Worm (Caenorhabditis elegans) whole organism, early embryonic: ENCODE measurements around the gene acs-7.
A peak's percentile ranks its signal among the peaks of the same experiment; 100 is the strongest.

Source experiments
- B0310.2 ChIP-seq: sonication (generic microtip); optimal IDR thresholded peaks from 2 replicates; lab custom pipeline; 2016; ENCODE audit warnings: mild to moderate bottlenecking, missing genetic modification characterization, missing compliant biosample characterization
- F13C5.2 ChIP-seq: sonication (generic microtip); optimal IDR thresholded peaks from 2 replicates; lab custom pipeline; 2017; ENCODE audit warnings: mild to moderate bottlenecking, missing genetic modification characterization, inconsistent platforms, missing compliant biosample characterization
- aly-1 ChIP-seq: sonication (generic microtip); optimal IDR thresholded peaks from 2 replicates; lab custom pipeline; 2016; ENCODE audit warnings: missing genetic modification characterization, missing compliant biosample characterization
- ama-1 ChIP-seq: fragments of 150-350 bp; optimal IDR thresholded peaks from 2 replicates; lab custom pipeline; 2014
- ceh-13 ChIP-seq: fragments of 200-800 bp; sonication (Bioruptor generic); optimal IDR thresholded peaks from 2 replicates; lab custom pipeline; 2018; ENCODE audit warnings: mild to moderate bottlenecking, missing genetic modification characterization, missing compliant biosample characterization
- ceh-36 ChIP-seq: sonication (generic microtip); optimal IDR thresholded peaks from 2 replicates; lab custom pipeline; 2016; ENCODE audit warnings: missing genetic modification characterization, inconsistent platforms, missing compliant biosample characterization
- ets-7 ChIP-seq: sonication (generic microtip); optimal IDR thresholded peaks from 2 replicates; lab custom pipeline; 2016; ENCODE audit warnings: missing genotype, missing genetic modification characterization, missing compliant biosample characterization
- flt-1 ChIP-seq: fragments of 200-800 bp; sonication (Bioruptor generic); IDR thresholded peaks from 2 replicates; pipeline ENCODE4 v1.3.6; 2022; ENCODE audit warnings: missing genetic modification characterization, missing compliant biosample characterization
- hmbx-1 ChIP-seq: sonication (generic microtip); optimal IDR thresholded peaks from 2 replicates; lab custom pipeline; 2016; ENCODE audit warnings: mild to moderate bottlenecking, missing genetic modification characterization, missing compliant biosample characterization
- hmg-4 ChIP-seq: fragments of 200-800 bp; sonication (Bioruptor generic); optimal IDR thresholded peaks from 2 replicates; lab custom pipeline; 2018; ENCODE audit warnings: mild to moderate bottlenecking, missing genetic modification characterization, missing compliant biosample characterization
- hnd-1 ChIP-seq: sonication (generic microtip); optimal IDR thresholded peaks from 2 replicates; lab custom pipeline; 2016; ENCODE audit warnings: missing genetic modification characterization, missing compliant biosample characterization
- pes-1 ChIP-seq: fragments of 200-800 bp; sonication (Bioruptor generic); IDR thresholded peaks from 2 replicates; pipeline ENCODE4 v1.3.6; 2022; ENCODE audit warnings: missing genetic modification reagents, missing genetic modification characterization, missing compliant biosample characterization
- scrt-1 ChIP-seq: fragments of 200-800 bp; sonication (Bioruptor generic); IDR thresholded peaks from 2 replicates; pipeline ENCODE4 v1.3.6; 2022; ENCODE audit warnings: missing genetic modification characterization, missing compliant biosample characterization
- sea-1 ChIP-seq: fragments of 200-800 bp; sonication (Bioruptor generic); conservative IDR thresholded peaks from 2 replicates; pipeline ENCODE4 v1.3.6; 2022; ENCODE audit warnings: missing genetic modification characterization, missing compliant biosample characterization
- tbx-11 ChIP-seq: fragments of 200-800 bp; sonication (Bioruptor generic); IDR thresholded peaks from 2 replicates; pipeline ENCODE4 v1.3.6; 2022; ENCODE audit warnings: missing genetic modification characterization, missing compliant biosample characterization
- tbx-37 ChIP-seq: fragments of 200-800 bp; sonication (Bioruptor generic); conservative IDR thresholded peaks from 2 replicates; pipeline ENCODE4 v1.3.6; 2022; ENCODE audit warnings: missing genetic modification reagents, missing genetic modification characterization, missing compliant biosample characterization
- tra-4 ChIP-seq: sonication (generic microtip); optimal IDR thresholded peaks from 2 replicates; lab custom pipeline; 2017; ENCODE audit warnings: missing genetic modification characterization, missing compliant biosample characterization

The acs-7 gene

DNA sequence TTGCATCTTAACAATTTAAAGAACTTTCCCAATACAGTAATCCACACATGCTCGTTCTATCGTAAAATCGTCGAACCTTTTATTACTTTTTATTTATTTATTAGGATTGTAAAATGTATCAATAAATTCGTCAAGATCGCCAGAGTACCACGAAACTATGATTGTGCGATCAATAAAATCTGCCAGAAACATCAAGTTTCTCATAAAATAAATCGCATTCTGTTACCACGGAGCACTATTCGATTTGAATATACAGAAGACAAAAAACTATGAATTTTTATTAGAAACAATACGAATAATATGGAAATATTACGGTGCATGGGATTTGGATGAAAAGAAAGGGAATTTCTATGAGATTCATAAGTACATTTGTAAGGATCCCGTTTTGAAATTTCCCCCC is 25.1 kb upstream of the acs-7 start, which contains the start of gene C01G6.2:
TSS of gene C01G6.2 (plus strand) at position 301 of the 400 bp plus-strand sequence.
- TF ChIP-seq ceh-36 (tag; lab: Kevin White, UChicago) (no peak), F13C5.2 (tag; lab: Kevin White, UChicago) (no peak), hmg-4 (no peak), tbx-37 (GFP tag; lab: Robert Waterston, UW) (no peak), ceh-13 (GFP tag; lab: Kevin White, UChicago) (no peak), ama-1 (lab: Kevin White, UChicago) (no peak), pes-1 (no peak), scrt-1 (GFP tag; lab: Robert Waterston, UW) (no peak), sea-1 (GFP tag; lab: Robert Waterston, UW) (no peak), flt-1 (no peak), ets-7 (tag; lab: Kevin White, UChicago) (no peak), aly-1 (no peak), tbx-11 (GFP tag; lab: Robert Waterston, UW) (no peak), tra-4 (no peak), hmbx-1 (tag; lab: Kevin White, UChicago) (no peak), B0310.2 (tag; lab: Kevin White, UChicago) (no peak)

DNA sequence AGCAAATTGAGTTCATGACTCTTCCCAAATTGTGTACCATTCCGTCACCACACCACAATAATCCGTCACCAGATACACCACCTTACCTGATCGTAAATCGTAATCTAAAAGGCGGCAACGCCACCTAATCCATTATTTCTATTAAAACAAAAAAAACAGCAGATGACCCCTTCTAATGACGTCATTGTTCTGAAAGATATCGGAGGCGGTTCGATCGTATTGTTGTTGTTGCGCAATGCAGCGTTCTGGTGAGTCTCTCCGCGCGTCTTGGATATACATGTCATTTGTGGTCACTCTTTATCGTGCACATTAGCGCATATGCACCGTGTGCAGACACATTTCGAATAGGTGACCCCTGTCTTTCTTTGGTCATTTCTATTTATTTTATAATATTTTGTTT is 22.8 kb upstream of the acs-7 start:
- TF ChIP-seq sea-1 (GFP tag; lab: Robert Waterston, UW) (no peak), F13C5.2 (tag; lab: Kevin White, UChicago) (no peak), tra-4 (no peak), hmg-4 (no peak), ceh-36 (tag; lab: Kevin White, UChicago) (peak; percentile 59), scrt-1 (GFP tag; lab: Robert Waterston, UW) (no peak), ceh-13 (GFP tag; lab: Kevin White, UChicago) (no peak), tbx-11 (GFP tag; lab: Robert Waterston, UW) (no peak), ets-7 (tag; lab: Kevin White, UChicago) (no peak), tbx-37 (GFP tag; lab: Robert Waterston, UW) (no peak), pes-1 (peak; percentile 56), hnd-1 (no peak), flt-1 (no peak)

- no peak for TF ChIP-seq tbx-11 (GFP tag; lab: Robert Waterston, UW)
- no peak for TF ChIP-seq hnd-1
Measured at ce11 chrII:9269588-9269987, 22.2 kb upstream of the acs-7 start, which contains the start of gene C01G6.3. Gene C01G6.3, plus strand, starts transcription at chrII:9269888.

DNA sequence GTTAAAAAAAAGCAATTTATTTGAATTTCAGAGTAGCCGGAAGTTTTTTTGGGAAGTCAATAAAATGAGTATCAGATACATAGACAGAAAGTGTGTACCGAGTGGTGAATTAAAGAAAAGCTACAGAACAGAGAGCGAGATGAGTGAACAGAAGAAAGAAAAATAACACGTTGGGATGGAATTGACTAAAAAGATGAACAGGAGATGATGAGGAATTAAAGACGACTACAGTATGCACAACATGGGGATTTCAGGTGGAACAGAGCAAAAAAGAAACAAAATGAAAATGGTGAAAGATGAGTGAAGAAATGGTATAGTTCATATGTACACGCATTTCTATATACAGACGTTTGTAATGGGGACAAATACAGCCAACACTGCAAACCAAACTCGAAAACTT is 20.5 kb upstream of the acs-7 start:
- TF ChIP-seq F13C5.2 (tag; lab: Kevin White, UChicago) (no peak), scrt-1 (GFP tag; lab: Robert Waterston, UW) (no peak), B0310.2 (tag; lab: Kevin White, UChicago) (no peak), ama-1 (lab: Kevin White, UChicago) (peak; percentile 17), tra-4 (no peak), ets-7 (tag; lab: Kevin White, UChicago) (no peak), ceh-36 (tag; lab: Kevin White, UChicago) (no peak)

DNA sequence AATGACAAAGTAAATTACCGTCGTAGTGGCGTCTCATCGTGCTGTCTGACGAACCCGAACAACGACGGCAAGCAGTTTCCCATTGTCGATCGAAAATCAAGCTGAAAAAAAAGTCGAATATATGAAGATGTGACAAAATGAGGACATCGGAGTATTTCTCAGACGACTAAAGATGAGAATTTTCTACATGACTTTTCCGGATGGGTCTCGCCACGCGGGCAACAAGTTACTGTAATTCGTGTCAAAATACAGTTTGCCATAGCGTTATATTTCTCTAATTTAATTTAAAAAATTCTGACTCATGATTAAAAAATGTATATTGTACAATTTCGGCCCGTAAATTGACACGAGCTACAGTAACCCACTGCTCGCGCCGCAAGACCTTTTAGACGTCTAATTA is 18.9 kb upstream of the acs-7 start, which contains the start of gene C01G6.4:
TSS of gene C01G6.4 (minus strand) at position 101 of the 400 bp plus-strand sequence.
- TF ChIP-seq tra-4 (no peak), B0310.2 (tag; lab: Kevin White, UChicago) (no peak), aly-1 (no peak), pes-1 (no peak), ceh-13 (GFP tag; lab: Kevin White, UChicago) (no peak), sea-1 (GFP tag; lab: Robert Waterston, UW) (no peak), tbx-37 (GFP tag; lab: Robert Waterston, UW) (no peak), ama-1 (lab: Kevin White, UChicago) (no peak), scrt-1 (GFP tag; lab: Robert Waterston, UW) (no peak), tbx-11 (GFP tag; lab: Robert Waterston, UW) (no peak), ets-7 (tag; lab: Kevin White, UChicago) (no peak), ceh-36 (tag; lab: Kevin White, UChicago) (no peak), hmg-4 (no peak), hmbx-1 (tag; lab: Kevin White, UChicago) (no peak), flt-1 (no peak)

DNA sequence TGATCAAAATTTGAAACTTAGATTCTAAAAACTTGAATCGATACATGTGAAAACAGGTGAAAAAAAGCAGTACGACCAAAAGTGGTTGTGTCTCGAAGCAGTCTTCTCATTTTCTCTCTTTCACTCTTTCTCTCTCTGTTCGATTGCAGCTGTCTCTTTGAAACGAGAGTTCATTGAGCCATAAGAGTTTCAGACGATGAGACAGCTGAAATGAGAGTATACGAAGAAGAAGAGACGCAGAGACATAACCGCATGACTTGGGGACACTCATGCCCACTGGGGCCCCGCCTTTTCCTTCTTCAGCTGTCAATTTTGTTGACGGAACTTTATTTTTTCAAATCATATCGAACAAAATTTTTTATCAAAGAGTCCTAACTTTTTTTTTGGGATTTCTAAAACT is 17.8 kb upstream of the acs-7 start:
- TF ChIP-seq sea-1 (GFP tag; lab: Robert Waterston, UW) (no peak), tbx-37 (GFP tag; lab: Robert Waterston, UW) (no peak), ceh-36 (tag; lab: Kevin White, UChicago) (no peak), hmbx-1 (tag; lab: Kevin White, UChicago) (no peak), B0310.2 (tag; lab: Kevin White, UChicago) (no peak), F13C5.2 (tag; lab: Kevin White, UChicago) (peak; percentile 38), tra-4 (no peak), hmg-4 (peak; percentile 59), ets-7 (tag; lab: Kevin White, UChicago) (no peak), pes-1 (no peak), scrt-1 (GFP tag; lab: Robert Waterston, UW) (no peak), flt-1 (peak; percentile 12; the same call in 1 of the 2 replicates)

- TF ChIP-seq ceh-36 (tag; lab: Kevin White, UChicago) (no peak), ets-7 (tag; lab: Kevin White, UChicago) (no peak), hmbx-1 (tag; lab: Kevin White, UChicago) (no peak), hmg-4 (no peak), ceh-13 (GFP tag; lab: Kevin White, UChicago) (no peak), hnd-1 (no peak), F13C5.2 (tag; lab: Kevin White, UChicago) (no peak), scrt-1 (GFP tag; lab: Robert Waterston, UW) (no peak), flt-1 (no peak), pes-1 (no peak), tbx-11 (GFP tag; lab: Robert Waterston, UW) (no peak), sea-1 (GFP tag; lab: Robert Waterston, UW) (no peak), tbx-37 (GFP tag; lab: Robert Waterston, UW) (no peak), ama-1 (lab: Kevin White, UChicago) (no peak), B0310.2 (tag; lab: Kevin White, UChicago) (no peak)
Measured at ce11 chrII:9274734-9275133, 17.1 kb upstream of the acs-7 start.
